Fruit fly (Drosophila melanogaster) whole organism, embryonic: ENCODE measurements around the gene CG32040.

Experiments
- CG1024 ChIP-seq: fragments of 200-800 bp; sonication (Bioruptor generic); IDR thresholded peaks from 2 replicates; pipeline ENCODE4 v1.3.6; 2022; ENCODE audit warnings: missing biosample characterization, missing genetic modification characterization
- CG10462 ChIP-seq: fragments of 200-800 bp; sonication (Bioruptor generic); optimal IDR thresholded peaks from 2 replicates; lab custom pipeline; 2016; ENCODE audit warnings: missing biosample characterization, missing genetic modification characterization
- CG11723 ChIP-seq: fragments of 200-800 bp; sonication (Bioruptor generic); optimal IDR thresholded peaks from 2 replicates; lab custom pipeline; 2017; ENCODE audit warnings: missing biosample characterization, mild to moderate bottlenecking, missing genetic modification characterization
- CG14441 ChIP-seq: fragments of 200-800 bp; sonication (Bioruptor generic); IDR thresholded peaks from 2 replicates; pipeline ENCODE4 v1.3.6; 2022; ENCODE audit warnings: missing biosample characterization, missing genetic modification characterization
- CG15479 ChIP-seq: fragments of 200-800 bp; sonication (Bioruptor generic); optimal IDR thresholded peaks from 3 replicates; lab custom pipeline; 2019; ENCODE audit warnings: missing biosample characterization, mild to moderate bottlenecking, missing genetic modification characterization, moderate library complexity
- CG17186 ChIP-seq: fragments of 200-800 bp; sonication (Bioruptor generic); optimal IDR thresholded peaks from 3 replicates; lab custom pipeline; 2017; ENCODE audit warnings: missing biosample characterization, missing genetic modification reagents, missing genetic modification characterization
- CG17385 ChIP-seq: fragments of 200-800 bp; sonication (Bioruptor generic); optimal IDR thresholded peaks from 3 replicates; lab custom pipeline; 2018; ENCODE audit warnings: missing biosample characterization, mild to moderate bottlenecking, missing genetic modification characterization
- CG3838 ChIP-seq: fragments of 200-800 bp; sonication (Bioruptor generic); optimal IDR thresholded peaks from 3 replicates; lab custom pipeline; 2016; ENCODE audit warnings: missing biosample characterization, missing genetic modification characterization
- CG8089 ChIP-seq: fragments of 200-800 bp; sonication (Bioruptor generic); optimal IDR thresholded peaks from 3 replicates; lab custom pipeline; 2016; ENCODE audit warnings: missing biosample characterization, missing genetic modification characterization
- H15 ChIP-seq: fragments of 200-800 bp; sonication (Bioruptor generic); IDR thresholded peaks from 3 replicates; pipeline ENCODE4 v1.3.6; 2022; ENCODE audit warnings: missing biosample characterization, missing genetic modification characterization
- Hr3 ChIP-seq: fragments of 200-800 bp; sonication (Bioruptor generic); optimal IDR thresholded peaks from 3 replicates; lab custom pipeline; 2016; ENCODE audit warnings: missing biosample characterization, missing genetic modification characterization
- Lim3 ChIP-seq: fragments of 200-800 bp; sonication (Bioruptor generic); IDR thresholded peaks from 2 replicates; pipeline ENCODE4 v1.3.6; 2022; ENCODE audit warnings: missing biosample characterization, missing genetic modification characterization
- Med ChIP-seq: fragments of 200-800 bp; sonication (Bioruptor generic); peaks from one replicate; lab custom pipeline; 2016; ENCODE audit warnings: missing biosample characterization, missing genetic modification characterization, mild to moderate bottlenecking, inconsistent platforms, moderate library complexity
- Opbp ChIP-seq: fragments of 200-800 bp; sonication (Bioruptor generic); IDR thresholded peaks from 3 replicates; pipeline ENCODE4 v1.3.6; 2022; ENCODE audit warnings: missing biosample characterization, missing genetic modification characterization; ENCODE audit not compliant: partially characterized antibody
- ci ChIP-seq: fragments of 200-800 bp; sonication (Bioruptor generic); IDR thresholded peaks from 3 replicates; pipeline ENCODE4 v1.3.6; 2022; ENCODE audit warnings: missing biosample characterization, missing genetic modification characterization
- dmrt11E ChIP-seq: fragments of 200-800 bp; sonication (Bioruptor generic); optimal IDR thresholded peaks from 3 replicates; lab custom pipeline; 2018; ENCODE audit warnings: missing biosample characterization, mild to moderate bottlenecking, missing genetic modification characterization, moderate library complexity
- exex ChIP-seq: fragments of 200-800 bp; sonication (Bioruptor generic); optimal IDR thresholded peaks from 4 replicates; lab custom pipeline; 2018; ENCODE audit warnings: missing biosample characterization, mild to moderate bottlenecking, missing genetic modification characterization, moderate library complexity
- ham ChIP-seq: fragments of 200-800 bp; sonication (Bioruptor generic); IDR thresholded peaks from 2 replicates; pipeline ENCODE4 v1.3.6; 2022; ENCODE audit warnings: missing biosample characterization, missing genetic modification characterization
- her ChIP-seq: fragments of 200-800 bp; sonication (Bioruptor generic); optimal IDR thresholded peaks from 2 replicates; lab custom pipeline; 2016; ENCODE audit warnings: missing biosample characterization, missing genetic modification characterization
- ken ChIP-seq: fragments of 200-800 bp; sonication (Bioruptor generic); IDR thresholded peaks from 3 replicates; pipeline ENCODE4 v1.3.6; 2022; ENCODE audit warnings: missing biosample characterization, missing genetic modification characterization
- kni ChIP-seq: fragments of 200-800 bp; sonication (Bioruptor generic); optimal IDR thresholded peaks from 3 replicates; lab custom pipeline; 2017; ENCODE audit warnings: mild to moderate bottlenecking, missing biosample characterization, missing genetic modification reagents, missing genetic modification characterization
- mam ChIP-seq: fragments of 200-800 bp; sonication (Bioruptor generic); optimal IDR thresholded peaks from 3 replicates; lab custom pipeline; 2016; ENCODE audit warnings: missing biosample characterization, missing genetic modification characterization
- nau ChIP-seq: fragments of 200-800 bp; sonication (Bioruptor generic); optimal IDR thresholded peaks from 3 replicates; lab custom pipeline; 2017; ENCODE audit warnings: missing biosample characterization, mild to moderate bottlenecking, missing genetic modification characterization, missing genetic modification reagents
- nmo ChIP-seq: fragments of 200-800 bp; sonication (Bioruptor generic); optimal IDR thresholded peaks from 2 replicates; lab custom pipeline; 2018; ENCODE audit warnings: missing biosample characterization, mild to moderate bottlenecking, missing genetic modification characterization, moderate library complexity
- pfk ChIP-seq: fragments of 200-800 bp; sonication (Bioruptor generic); optimal IDR thresholded peaks from 2 replicates; lab custom pipeline; 2018; ENCODE audit warnings: missing biosample characterization, mild to moderate bottlenecking, missing genetic modification characterization, moderate library complexity
- phol ChIP-seq: fragments of 200-800 bp; sonication (Bioruptor generic); optimal IDR thresholded peaks from 3 replicates; lab custom pipeline; 2018; ENCODE audit warnings: missing biosample characterization, mild to moderate bottlenecking, missing genetic modification characterization, moderate library complexity
- pzg ChIP-seq: fragments of 200-800 bp; sonication (Bioruptor generic); optimal IDR thresholded peaks from 3 replicates; lab custom pipeline; 2018; ENCODE audit warnings: missing biosample characterization, mild to moderate bottlenecking, missing genetic modification characterization, moderate library complexity
- row ChIP-seq: fragments of 200-800 bp; sonication (Bioruptor generic); IDR thresholded peaks from 3 replicates; pipeline ENCODE4 v1.3.6; 2022; ENCODE audit warnings: missing biosample characterization, missing genetic modification characterization
- sens ChIP-seq: fragments of 200-800 bp; sonication (Bioruptor generic); peaks from one replicate; lab custom pipeline; 2016; ENCODE audit warnings: missing biosample characterization, missing genetic modification characterization
- slbo ChIP-seq: fragments of 200-800 bp; sonication (Bioruptor generic); IDR thresholded peaks from 2 replicates; pipeline ENCODE4 v1.3.6; 2022; ENCODE audit warnings: missing biosample characterization, missing genetic modification characterization
- sob ChIP-seq: fragments of 200-800 bp; sonication (Bioruptor generic); IDR thresholded peaks from 2 replicates; pipeline ENCODE4 v1.3.6; 2022; ENCODE audit warnings: missing biosample characterization, missing genetic modification characterization
- unpg ChIP-seq: fragments of 200-800 bp; sonication (Bioruptor generic); optimal IDR thresholded peaks from 3 replicates; lab custom pipeline; 2018; ENCODE audit warnings: missing biosample characterization, mild to moderate bottlenecking, missing genetic modification characterization, moderate library complexity
- vvl ChIP-seq: fragments of 200-800 bp; sonication (Bioruptor generic); IDR thresholded peaks from 2 replicates; pipeline ENCODE4 v1.3.6; 2022; ENCODE audit warnings: missing biosample characterization, missing genetic modification characterization

The CG32040 gene

DNA sequence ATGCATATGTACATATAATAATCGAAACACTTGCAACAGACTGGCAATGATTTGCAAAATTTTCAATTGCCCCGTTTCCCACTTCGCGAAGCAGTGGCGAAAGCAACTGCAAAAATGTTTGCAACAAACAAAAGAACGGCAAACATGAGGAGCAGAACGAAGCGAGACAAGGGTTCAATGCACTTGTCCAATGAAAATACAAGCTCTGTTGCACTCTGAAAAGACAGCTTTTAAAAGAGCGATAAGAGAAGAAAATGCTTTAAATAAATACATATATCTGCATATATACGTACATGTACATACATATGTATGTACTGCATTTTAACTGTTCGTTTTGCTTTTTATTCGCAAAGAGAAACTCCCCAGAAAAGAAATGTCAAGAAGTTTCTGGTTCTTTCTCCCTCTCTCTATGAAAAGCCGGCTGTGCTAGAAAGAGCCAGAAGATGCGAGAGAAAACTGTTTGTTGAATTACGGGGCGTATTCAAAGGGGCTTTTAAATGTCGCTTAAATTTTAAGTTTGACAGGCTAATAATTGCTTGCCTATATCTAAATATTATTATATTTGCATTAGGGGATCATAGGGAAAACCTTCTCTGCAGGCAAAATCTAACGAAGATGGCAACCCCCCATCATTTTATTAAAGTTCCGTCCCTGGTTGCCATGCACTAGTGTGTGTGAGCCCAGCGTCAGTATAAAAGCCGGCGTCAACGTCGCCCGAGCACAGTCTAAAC is 29.7 kb downstream of the CG32040 start, which contains the start of gene Hsp27 (continued):
- TF ChIP-seq phol (tag; lab: Kevin White, UChicago), result peak; percentile 98
- peak; percentile 94 for TF ChIP-seq CG1024 (GFP tag; lab: Robert Waterston, UW)
- peak; percentile 99 for TF ChIP-seq ci (GFP tag; lab: Robert Waterston, UW)
- peak; percentile 98 for TF ChIP-seq sob (GFP tag; lab: Robert Waterston, UW)
- TF ChIP-seq her, result peak; percentile 80
- TF ChIP-seq CG8089, result peak; percentile 83
- peak; percentile 99 for TF ChIP-seq ken
- peak; percentile 99 for TF ChIP-seq CG14441 (GFP tag; lab: Robert Waterston, UW)
- TF ChIP-seq CG15479 (GFP tag; lab: Kevin White, UChicago), result no peak
- 0 out of 3 replicates have a peak, but pooled peaks have one; percentile 50 for TF ChIP-seq Opbp (GFP tag; lab: Robert Waterston, UW)
- peak; percentile 92 for TF ChIP-seq CG17186 (GFP tag; lab: Kevin White, UChicago)
- peak; percentile 98 for TF ChIP-seq row (GFP tag; lab: Robert Waterston, UW)
- peak; percentile 96 for TF ChIP-seq CG11723
- TF ChIP-seq nau, result peak; percentile 99
- TF ChIP-seq H15 (GFP tag; lab: Robert Waterston, UW), result peak; percentile 99
- TF ChIP-seq pzg (GFP tag; lab: Kevin White, UChicago), result peak; percentile 25
- TF ChIP-seq nmo, result peak; percentile 99
- peak; percentile 95 for TF ChIP-seq CG10462 (GFP tag; lab: Kevin White, UChicago)
- TF ChIP-seq mam (GFP tag; lab: Kevin White, UChicago), result peak; percentile 97
- peak; percentile 99 for TF ChIP-seq vvl (GFP tag; lab: Robert Waterston, UW)
- TF ChIP-seq CG3838 (GFP tag; lab: Kevin White, UChicago), result peak; percentile 87
- peak; percentile 86 for TF ChIP-seq ham (GFP tag; lab: Robert Waterston, UW)
- peak; percentile 24 for TF ChIP-seq pfk
- peak; percentile 95 for TF ChIP-seq dmrt11E (tag; lab: Kevin White, UChicago)
- TF ChIP-seq, all 482 proteins: peak for 438

dm6 chr3L:9384445-9385079 is 30.7 kb downstream of the CG32040 start:
- TF ChIP-seq slbo (GFP tag; lab: Robert Waterston, UW) (0 out of 2 replicates have a peak, but pooled peaks have one; percentile 16), Med (GFP tag; lab: Kevin White, UChicago) (peak; percentile 44), CG17385 (GFP tag; lab: Kevin White, UChicago) (peak; percentile 59), Lim3 (GFP tag; lab: Robert Waterston, UW) (no peak), kni (GFP tag; lab: Kevin White, UChicago) (peak; percentile 53), vvl (GFP tag; lab: Robert Waterston, UW) (0 out of 2 replicates have a peak, but pooled peaks have one; percentile 9)

- TF ChIP-seq Hr3 (GFP tag; lab: Kevin White, UChicago) (no peak), sens (GFP tag; lab: Kevin White, UChicago) (peak; percentile 62), unpg (GFP tag; lab: Kevin White, UChicago) (no peak), exex (peak; percentile 19)
Measured at dm6 chr3L:9391340-9391980, 37.6 kb downstream of the CG32040 start.
